Fruit fly (Drosophila melanogaster): ENCODE measurements around the gene REG.

dm6 chrX:13245767-13246166, 33.6 kb downstream of the REG start:
- TF ChIP-seq usp (GFP tag; optimal IDR thresholded peaks at IDR 0.05) = no peak
- no peak for TF ChIP-seq psq (optimal IDR thresholded peaks at IDR 0.05)
- no peak for TF ChIP-seq pan (optimal IDR thresholded peaks at IDR 0.05)

Data from whole organism.